Worm (Caenorhabditis elegans) whole organism, late embryonic: Measurements from ENCODE around the gene nhr-78.

Experiments used
- C08G9.2 ChIP-seq: sonication (generic microtip); optimal IDR thresholded peaks from 2 replicates; lab custom pipeline; 2016; ENCODE audit warnings: mild to moderate bottlenecking, missing genetic modification characterization, moderate library complexity, missing compliant biosample characterization
- F13H6.1 ChIP-seq: sonication (generic microtip); optimal IDR thresholded peaks from 2 replicates; lab custom pipeline; 2016; ENCODE audit warnings: missing genetic modification characterization, missing compliant biosample characterization
- K02D7.2 ChIP-seq: sonication (generic microtip); optimal IDR thresholded peaks from 2 replicates; lab custom pipeline; 2017; ENCODE audit warnings: mild to moderate bottlenecking, missing genetic modification characterization, missing compliant biosample characterization
- K09A11.1 ChIP-seq: sonication (generic microtip); optimal IDR thresholded peaks from 2 replicates; lab custom pipeline; 2017; ENCODE audit warnings: antibody characterized with exemption, mild to moderate bottlenecking, missing genetic modification characterization, missing compliant biosample characterization; ENCODE audit not compliant: insufficient read depth
- T23F11.4 ChIP-seq: fragments of 200-800 bp; sonication (Bioruptor generic); optimal IDR thresholded peaks from 2 replicates; lab custom pipeline; 2018; ENCODE audit warnings: mild to moderate bottlenecking, missing genetic modification characterization, missing compliant biosample characterization
- Y22D7AL.16 ChIP-seq: sonication (generic microtip); optimal IDR thresholded peaks from 2 replicates; lab custom pipeline; 2016; ENCODE audit warnings: missing genetic modification characterization, missing compliant biosample characterization
- ama-1 ChIP-seq: fragments of 150-350 bp; optimal IDR thresholded peaks from 2 replicates; lab custom pipeline; 2014
- ceh-14 ChIP-seq: sonication (generic microtip); optimal IDR thresholded peaks from 2 replicates; lab custom pipeline; 2016; ENCODE audit warnings: missing genotype, missing genetic modification characterization, missing compliant biosample characterization
- ceh-19 ChIP-seq: fragments of 200-800 bp; sonication (Bioruptor generic); optimal IDR thresholded peaks from 2 replicates; lab custom pipeline; 2018; ENCODE audit warnings: mild to moderate bottlenecking, missing genetic modification characterization, missing compliant biosample characterization
- ceh-24 ChIP-seq: sonication (generic microtip); optimal IDR thresholded peaks from 2 replicates; lab custom pipeline; 2016; ENCODE audit warnings: mild to moderate bottlenecking, missing genetic modification characterization, missing compliant biosample characterization
- ceh-31 ChIP-seq: sonication (generic microtip); optimal IDR thresholded peaks from 2 replicates; lab custom pipeline; 2016; ENCODE audit warnings: missing genetic modification characterization, missing compliant biosample characterization
- ceh-34 ChIP-seq: sonication (generic microtip); optimal IDR thresholded peaks from 2 replicates; lab custom pipeline; 2016; ENCODE audit warnings: mild to moderate bottlenecking, missing genetic modification characterization, missing compliant biosample characterization
- ceh-45 ChIP-seq: fragments of 200-800 bp; sonication (Bioruptor generic); IDR thresholded peaks from 2 replicates; pipeline ENCODE4 v1.3.6; 2022; ENCODE audit warnings: missing genetic modification reagents, missing genetic modification characterization, missing compliant biosample characterization
- ceh-48 ChIP-seq: sonication (generic microtip); optimal IDR thresholded peaks from 2 replicates; lab custom pipeline; 2016; ENCODE audit warnings: missing genetic modification characterization, inconsistent platforms, missing compliant biosample characterization
- ceh-6 ChIP-seq: fragments of 200-800 bp; sonication (Bioruptor generic); optimal IDR thresholded peaks from 2 replicates; lab custom pipeline; 2018; ENCODE audit warnings: mild to moderate bottlenecking, missing genetic modification characterization, missing compliant biosample characterization
- che-1 ChIP-seq: sonication (generic microtip); optimal IDR thresholded peaks from 2 replicates; lab custom pipeline; 2016; ENCODE audit warnings: mild to moderate bottlenecking, missing genetic modification characterization, missing compliant biosample characterization
- elt-2 ChIP-seq: sonication (generic microtip); optimal IDR thresholded peaks from 2 replicates; lab custom pipeline; 2016; ENCODE audit warnings: missing genetic modification reagents, missing genetic modification characterization, missing compliant biosample characterization
- elt-4 ChIP-seq: sonication (generic microtip); optimal IDR thresholded peaks from 2 replicates; lab custom pipeline; 2016; ENCODE audit warnings: missing genetic modification characterization, missing compliant biosample characterization
- fax-1 ChIP-seq: sonication (generic microtip); optimal IDR thresholded peaks from 2 replicates; lab custom pipeline; 2016; ENCODE audit warnings: missing genotype, missing genetic modification characterization, missing compliant biosample characterization
- fkh-10 ChIP-seq: fragments of 150-350 bp; optimal IDR thresholded peaks from 2 replicates; lab custom pipeline; 2014; ENCODE audit warnings: missing biosample characterization, missing genetic modification reagents, missing genetic modification characterization
- gmeb-2 ChIP-seq: sonication (generic microtip); optimal IDR thresholded peaks from 2 replicates; lab custom pipeline; 2016; ENCODE audit warnings: missing genetic modification characterization, inconsistent platforms, missing compliant biosample characterization
- hlh-15 ChIP-seq: sonication (generic microtip); optimal IDR thresholded peaks from 2 replicates; lab custom pipeline; 2016; ENCODE audit warnings: missing genetic modification characterization, missing compliant biosample characterization
- hlh-30 ChIP-seq: sonication (generic microtip); optimal IDR thresholded peaks from 2 replicates; lab custom pipeline; 2017; ENCODE audit warnings: antibody characterized with exemption, missing genetic modification characterization, missing compliant biosample characterization; ENCODE audit not compliant: insufficient read depth
- hlh-8 ChIP-seq: sonication (generic microtip); optimal IDR thresholded peaks from 2 replicates; lab custom pipeline; 2016; ENCODE audit warnings: missing genotype, missing genetic modification characterization, missing compliant biosample characterization
- lim-6 ChIP-seq: sonication (generic microtip); optimal IDR thresholded peaks from 2 replicates; lab custom pipeline; 2016; ENCODE audit warnings: missing genetic modification characterization, missing compliant biosample characterization
- lin-11 ChIP-seq: fragments of 200-800 bp; sonication (Bioruptor generic); optimal IDR thresholded peaks from 2 replicates; lab custom pipeline; 2018; ENCODE audit warnings: mild to moderate bottlenecking, missing genetic modification characterization, missing compliant biosample characterization
- mec-3 ChIP-seq: sonication (generic microtip); optimal IDR thresholded peaks from 2 replicates; lab custom pipeline; 2016; ENCODE audit warnings: borderline replicate concordance, missing genetic modification characterization, missing compliant biosample characterization
- npax-4 ChIP-seq: sonication (generic microtip); optimal IDR thresholded peaks from 2 replicates; lab custom pipeline; 2016; ENCODE audit warnings: missing genetic modification characterization, missing compliant biosample characterization
- odd-2 ChIP-seq: sonication (generic microtip); optimal IDR thresholded peaks from 2 replicates; lab custom pipeline; 2017; ENCODE audit warnings: antibody characterized with exemption, mild to moderate bottlenecking, missing genetic modification characterization, missing compliant biosample characterization
- pat-9 ChIP-seq: fragments of 200-800 bp; sonication (Bioruptor generic); optimal IDR thresholded peaks from 2 replicates; lab custom pipeline; 2018; ENCODE audit warnings: mild to moderate bottlenecking, missing genetic modification characterization, moderate library complexity, missing compliant biosample characterization
- pax-1 ChIP-seq: fragments of 150-350 bp; optimal IDR thresholded peaks from 2 replicates; lab custom pipeline; 2014; ENCODE audit warnings: missing biosample characterization, missing genetic modification characterization
- pqm-1 ChIP-seq: sonication (generic microtip); optimal IDR thresholded peaks from 2 replicates; lab custom pipeline; 2016; ENCODE audit warnings: missing genetic modification characterization, missing compliant biosample characterization
- pros-1 ChIP-seq: fragments of 150-350 bp; optimal IDR thresholded peaks from 2 replicates; lab custom pipeline; 2014; ENCODE audit warnings: missing biosample characterization, missing genetic modification reagents, missing genetic modification characterization
- ref-2 ChIP-seq: sonication (generic microtip); optimal IDR thresholded peaks from 2 replicates; lab custom pipeline; 2016; ENCODE audit warnings: missing genetic modification characterization, missing compliant biosample characterization
- rnt-1 ChIP-seq: sonication (generic microtip); optimal IDR thresholded peaks from 2 replicates; lab custom pipeline; 2016; ENCODE audit warnings: missing genetic modification characterization, missing compliant biosample characterization
- sdc-2 ChIP-seq: sonication (generic microtip); optimal IDR thresholded peaks from 2 replicates; lab custom pipeline; 2016; ENCODE audit warnings: missing genotype, missing genetic modification characterization, missing compliant biosample characterization
- sox-2 ChIP-seq: fragments of 200-800 bp; sonication (Bioruptor generic); IDR thresholded peaks from 2 replicates; pipeline ENCODE4 v1.3.6; 2022; ENCODE audit warnings: missing genetic modification reagents, missing genetic modification characterization, missing compliant biosample characterization
- sox-4 ChIP-seq: sonication (generic microtip); optimal IDR thresholded peaks from 2 replicates; lab custom pipeline; 2017; ENCODE audit warnings: mild to moderate bottlenecking, missing genetic modification characterization, inconsistent platforms, missing compliant biosample characterization
- syd-9 ChIP-seq: sonication (generic microtip); optimal IDR thresholded peaks from 2 replicates; lab custom pipeline; 2016; ENCODE audit warnings: mild to moderate bottlenecking, missing genetic modification characterization, moderate library complexity, missing compliant biosample characterization
- tbx-7 ChIP-seq: sonication (generic microtip); optimal IDR thresholded peaks from 2 replicates; lab custom pipeline; 2016; ENCODE audit warnings: missing genotype, missing genetic modification characterization, missing compliant biosample characterization
- ttx-3 ChIP-seq: sonication (generic microtip); optimal IDR thresholded peaks from 2 replicates; lab custom pipeline; 2016; ENCODE audit warnings: missing genetic modification reagents, missing genetic modification characterization, missing compliant biosample characterization
- unc-3 ChIP-seq, 2 experiments: fragments of 200-800 bp in 1 of 2; sonication (Bioruptor generic) in 1 of 2; sonication (generic microtip) in 1 of 2; conservative IDR thresholded peaks in 1 of 2; optimal IDR thresholded peaks in 1 of 2; 2 replicates each; pipeline versions ENCODE4 v1.3.6 to Lab custom; 2016 to 2022; ENCODE audit warnings: missing compliant biosample characterization in 2 of 2, missing genetic modification characterization in 2 of 2, missing genetic modification reagents in 1 of 2
- unc-42 ChIP-seq: sonication (generic microtip); optimal IDR thresholded peaks from 2 replicates; lab custom pipeline; 2016; ENCODE audit warnings: missing genotype, missing genetic modification characterization, missing compliant biosample characterization
- zip-5 ChIP-seq: sonication (generic microtip); optimal IDR thresholded peaks from 2 replicates; lab custom pipeline; 2016; ENCODE audit warnings: missing genetic modification characterization, missing compliant biosample characterization
- ztf-16 ChIP-seq: sonication (generic microtip); optimal IDR thresholded peaks from 2 replicates; lab custom pipeline; 2017; ENCODE audit warnings: missing genetic modification characterization, missing compliant biosample characterization

nhr-78 gene

DNA sequence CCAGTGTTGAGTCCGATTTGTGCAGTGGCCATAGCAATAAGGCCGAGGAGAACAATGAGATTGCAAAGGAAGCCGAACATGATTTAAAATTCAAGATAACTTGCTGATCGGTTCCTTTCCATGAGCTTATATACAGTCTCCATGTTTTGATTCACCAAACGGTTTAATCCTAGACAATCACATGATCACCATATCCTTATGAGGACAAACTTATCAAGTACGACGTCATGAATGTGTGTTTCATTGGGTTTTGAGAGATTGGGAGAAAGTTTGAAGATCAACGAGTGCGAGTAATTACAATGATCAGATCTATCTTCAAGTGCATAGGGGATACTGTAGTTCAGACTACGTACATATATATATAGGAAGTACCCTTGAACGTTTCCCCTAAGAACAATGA is 12.8 kb upstream of the nhr-78 start, which contains the start of gene dct-7:
dct-7 (minus strand) TSS at position 101 of the 400 bp plus-strand sequence.
- TF ChIP-seq che-1 (tag; lab: Kevin White, UChicago) (no peak), hlh-15 (tag; lab: Kevin White, UChicago) (no peak), sox-2 (GFP tag; lab: Robert Waterston, UW) (no peak), C08G9.2 (no peak), rnt-1 (tag; lab: Kevin White, UChicago) (no peak)
- TF ChIP-seq, all 69 proteins: peak for 0

DNA sequence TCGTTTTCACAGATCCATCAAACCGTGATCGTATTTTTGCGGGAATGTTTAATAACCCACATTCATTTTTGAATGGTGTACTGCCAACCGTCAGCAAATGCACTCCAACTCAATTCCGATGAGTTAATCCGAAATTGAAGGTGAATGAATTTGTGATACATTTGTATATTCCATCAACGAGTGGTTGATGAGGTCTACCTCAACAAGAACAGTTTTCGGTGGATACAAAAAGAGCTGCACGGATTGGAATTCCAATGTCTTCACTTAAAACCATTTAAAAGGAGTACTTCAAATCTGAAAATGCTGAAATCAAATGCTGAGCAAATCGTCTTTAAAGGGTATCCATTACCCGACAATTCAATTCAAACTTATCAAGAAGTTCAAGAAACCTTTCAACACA is 11.6 kb upstream of the nhr-78 start, which contains the start of gene F15E6.5:
F15E6.5 (plus strand) TSS at position 301 of the 400 bp plus-strand sequence.
- TF ChIP-seq sdc-2 (tag; lab: Kevin White, UChicago): no peak
- TF ChIP-seq che-1 (tag; lab: Kevin White, UChicago): no peak
- TF ChIP-seq sox-4: no peak
- TF ChIP-seq ceh-34 (tag; lab: Kevin White, UChicago): no peak
- no peak for TF ChIP-seq ceh-45
- no peak for TF ChIP-seq unc-3 (GFP tag; conservative IDR thresholded peaks at IDR 0.05; lab: Robert Waterston, UW)
- no peak for TF ChIP-seq unc-3 (tag; optimal IDR thresholded peaks at IDR 0.05; lab: Kevin White, UChicago)
- no peak for TF ChIP-seq gmeb-2 (tag; lab: Kevin White, UChicago)
- TF ChIP-seq K09A11.1 (tag; lab: Kevin White, UChicago): no peak
- no peak for TF ChIP-seq mec-3 (tag; lab: Kevin White, UChicago)
- TF ChIP-seq zip-5 (tag; lab: Kevin White, UChicago): no peak

DNA sequence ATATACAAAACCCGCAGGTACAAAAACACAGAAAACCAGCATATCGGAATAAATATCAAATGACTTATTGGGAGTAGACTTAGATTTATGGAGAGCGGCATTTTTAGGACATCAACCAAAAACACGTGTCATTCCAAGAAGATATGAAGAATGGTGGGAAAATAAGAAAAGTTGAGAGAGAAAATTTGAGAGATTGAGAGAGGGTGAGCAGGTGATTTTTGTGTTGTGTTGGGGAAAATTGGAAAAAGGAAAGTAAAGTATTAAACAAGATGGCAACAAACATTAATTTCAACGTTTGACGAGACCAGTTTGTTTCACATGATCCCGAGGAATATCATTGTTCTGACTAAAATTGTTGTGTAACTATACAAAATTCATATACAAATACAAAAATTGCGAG is 10.7 kb upstream of the nhr-78 start, which contains the start of gene srv-4:
srv-4 (minus strand) TSS at position 101 of the 400 bp plus-strand sequence.
- TF ChIP-seq unc-42 (tag; lab: Kevin White, UChicago): no peak
- TF ChIP-seq unc-3 (GFP tag; conservative IDR thresholded peaks at IDR 0.05; lab: Robert Waterston, UW): no peak
- no peak for TF ChIP-seq unc-3 (tag; optimal IDR thresholded peaks at IDR 0.05; lab: Kevin White, UChicago)
- no peak for TF ChIP-seq syd-9 (tag; lab: Kevin White, UChicago)
- no peak for TF ChIP-seq ref-2 (tag; lab: Kevin White, UChicago)
- no peak for TF ChIP-seq ceh-6 (GFP tag; lab: Kevin White, UChicago)
- no peak for TF ChIP-seq elt-2
- TF ChIP-seq odd-2 (tag; lab: Kevin White, UChicago): no peak
- TF ChIP-seq ceh-48 (tag; lab: Kevin White, UChicago): no peak
- no peak for TF ChIP-seq elt-4 (tag; lab: Kevin White, UChicago)
- no peak for TF ChIP-seq lim-6 (tag; lab: Kevin White, UChicago)
- no peak for TF ChIP-seq pros-1 (tag; lab: Kevin White, UChicago)
- no peak for TF ChIP-seq hlh-30 (tag; lab: Kevin White, UChicago)
- no peak for TF ChIP-seq ceh-14
- TF ChIP-seq lin-11 (tag; lab: Kevin White, UChicago): no peak
- no peak for TF ChIP-seq T23F11.4 (GFP tag; lab: Kevin White, UChicago)
- no peak for TF ChIP-seq fax-1
- TF ChIP-seq, all 69 proteins: peak for 0

DNA sequence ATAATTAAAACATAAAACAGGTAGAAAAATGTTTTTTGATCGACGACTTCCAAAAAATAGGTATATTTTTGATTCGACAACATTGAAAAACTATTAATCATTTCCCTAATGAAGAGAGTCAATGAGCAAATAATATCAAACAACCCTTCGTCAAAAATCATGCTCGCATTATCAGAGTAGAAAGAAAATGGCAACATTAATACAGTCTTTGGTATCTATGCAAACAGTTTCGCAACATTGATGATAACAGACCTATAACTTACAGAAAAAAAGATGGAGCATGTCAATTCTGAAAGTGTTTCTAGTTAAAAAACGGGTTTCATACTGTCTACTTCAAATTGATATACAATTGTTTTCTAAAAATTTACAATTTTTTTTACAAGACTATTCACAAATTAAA is 7.3 kb upstream of the nhr-78 start:
- TF ChIP-seq hlh-8 (no peak), pat-9 (tag; lab: Kevin White, UChicago) (no peak), elt-2 (peak; percentile 42)

DNA sequence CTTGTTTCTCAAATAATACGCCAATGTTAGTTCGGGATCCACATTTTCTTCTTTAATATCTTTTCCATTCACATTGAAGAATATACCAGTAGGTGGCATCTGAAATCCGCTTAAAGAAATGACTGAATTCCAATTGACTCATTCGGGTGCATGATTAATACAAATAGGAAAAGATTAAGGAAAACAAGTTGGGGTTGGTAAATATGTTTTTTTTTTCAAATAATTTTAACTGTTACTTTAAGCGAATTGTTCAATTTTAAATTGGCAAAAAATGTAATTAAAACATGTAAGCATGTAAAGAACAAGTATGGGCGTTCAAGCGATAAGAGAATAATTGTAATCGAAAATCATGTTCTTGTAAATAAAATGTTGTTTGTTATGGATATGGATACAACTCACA is 6.3 kb upstream of the nhr-78 start, which contains the start of gene F15E6.6:
F15E6.6 (minus strand) TSS at position 101 of the 400 bp plus-strand sequence.
- TF ChIP-seq Y22D7AL.16 (tag; lab: Kevin White, UChicago) (no peak), ceh-45 (no peak), ama-1 (no peak), sox-4 (no peak), fkh-10 (GFP tag; lab: Kevin White, UChicago) (no peak), ceh-19 (GFP tag; lab: Kevin White, UChicago) (no peak), ref-2 (tag; lab: Kevin White, UChicago) (no peak), pax-1 (no peak), che-1 (tag; lab: Kevin White, UChicago) (no peak), ttx-3 (no peak), npax-4 (tag; lab: Kevin White, UChicago) (no peak), pqm-1 (tag; lab: Kevin White, UChicago) (no peak), F13H6.1 (no peak), ceh-24 (no peak), ztf-16 (tag; lab: Kevin White, UChicago) (no peak), pat-9 (tag; lab: Kevin White, UChicago) (no peak), K02D7.2 (tag; lab: Kevin White, UChicago) (no peak), ceh-31 (tag; lab: Kevin White, UChicago) (no peak), tbx-7 (tag; lab: Kevin White, UChicago) (no peak)
